Fruit fly (Drosophila melanogaster): ENCODE data around the gene Obp18a.

Obp18a gene

DNA sequence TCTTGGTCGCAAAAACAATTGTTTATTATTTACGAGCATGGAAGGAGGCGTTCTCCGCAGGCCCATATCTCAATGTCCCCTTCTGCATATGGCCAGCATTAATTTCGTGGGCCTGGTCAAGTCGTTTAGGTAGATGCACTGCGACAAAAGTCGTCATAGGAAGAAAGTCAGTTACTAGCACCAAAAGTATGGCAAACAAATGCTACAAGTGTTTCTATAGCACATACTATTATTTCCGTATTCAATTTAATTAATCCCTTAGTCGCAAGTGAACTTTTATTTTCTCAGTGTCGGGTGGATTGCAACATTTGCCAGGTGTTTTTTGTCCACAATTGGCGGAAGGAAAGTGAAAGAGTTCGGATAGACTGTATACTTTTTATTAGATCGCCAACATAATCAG is 37.3 kb upstream of the Obp18a start (continued):
- TF ChIP-seq Meics (GFP tag; optimal IDR thresholded peaks at IDR 0.05) (no peak), jumu (GFP tag; optimal IDR thresholded peaks at IDR 0.05) (no peak), CG10462 (GFP tag; optimal IDR thresholded peaks at IDR 0.05) (no peak), gro (GFP tag; optimal IDR thresholded peaks at IDR 0.05) (no peak), nom (GFP tag; optimal IDR thresholded peaks at IDR 0.05) (no peak), grau (tag; optimal IDR thresholded peaks at IDR 0.05) (peak; percentile 15), sc (optimal IDR thresholded peaks at IDR 0.05) (no peak), sc (GFP tag; optimal IDR thresholded peaks at IDR 0.05) (no peak), CG34224 (GFP tag; IDR thresholded peaks at IDR 0.05; ENCODE audit: partially characterized antibody) (no peak), lab (GFP tag; optimal IDR thresholded peaks at IDR 0.05) (peak; percentile 11), Bteb2 (GFP tag; optimal IDR thresholded peaks at IDR 0.05) (no peak), CG8765 (GFP tag; IDR thresholded peaks at IDR 0.05) (no peak), CG10274 (GFP tag; optimal IDR thresholded peaks at IDR 0.05) (no peak), D (optimal IDR thresholded peaks at IDR 0.05) (no peak), D (GFP tag; optimal IDR thresholded peaks at IDR 0.05) (no peak), Bdp1 (GFP tag; optimal IDR thresholded peaks at IDR 0.05) (no peak), MTF-1 (GFP tag; optimal IDR thresholded peaks at IDR 0.05; ENCODE audit: borderline replicate concordance) (no peak), CG2199 (GFP tag; IDR thresholded peaks at IDR 0.05) (no peak), CG10366 (GFP tag; IDR thresholded peaks at IDR 0.05) (no peak), Hr51 (GFP tag; optimal IDR thresholded peaks at IDR 0.05) (peak in 1 of 2 experiments; percentile 46), bab2 (GFP tag; optimal IDR thresholded peaks at IDR 0.05) (no peak), Drgx (GFP tag; IDR thresholded peaks at IDR 0.05) (peak; percentile 61), YL-1 (GFP tag; optimal IDR thresholded peaks at IDR 0.05) (no peak), lov (optimal IDR thresholded peaks at IDR 0.05) (no peak), lov (GFP tag; IDR thresholded peaks at IDR 0.05) (no peak), prd (optimal IDR thresholded peaks at IDR 0.05) (no peak), prd (GFP tag; IDR thresholded peaks at IDR 0.05) (peak; percentile 52; the same call in 1 of the 3 replicates), CG15479 (GFP tag; optimal IDR thresholded peaks at IDR 0.05) (no peak), Poxn (GFP tag; IDR thresholded peaks at IDR 0.05) (no peak), Abd-B (GFP tag; optimal IDR thresholded peaks at IDR 0.05) (peak; percentile 1), bigmax (GFP tag; optimal IDR thresholded peaks at IDR 0.05) (no peak), Trl (optimal IDR thresholded peaks at IDR 0.05) (no peak), Trl (GFP tag; optimal IDR thresholded peaks at IDR 0.05) (no peak), peb (GFP tag; IDR thresholded peaks at IDR 0.05) (no peak), Ets65A (GFP tag) (peak; percentile 30), CG14965 (GFP tag; optimal IDR thresholded peaks at IDR 0.05; ENCODE audit: borderline replicate concordance) (no peak), Lim3 (GFP tag; IDR thresholded peaks at IDR 0.05) (no peak), CkIIα-i1 (GFP tag; IDR thresholded peaks at IDR 0.05) (no peak), mld (GFP tag; IDR thresholded peaks at IDR 0.05; ENCODE audit: partially characterized antibody) (no peak), chif (GFP tag; optimal IDR thresholded peaks at IDR 0.05) (peak; percentile 17 to 57), pan (optimal IDR thresholded peaks at IDR 0.05) (no peak), pan (GFP tag; optimal IDR thresholded peaks at IDR 0.05 in 1 of 2, IDR thresholded peaks at IDR 0.05 in 1 of 2) (no peak), CG12942 (GFP tag; optimal IDR thresholded peaks at IDR 0.05) (no peak), CG18599 (GFP tag; optimal IDR thresholded peaks at IDR 0.05) (no peak), odd (GFP tag; optimal IDR thresholded peaks at IDR 0.05) (no peak), CG2712 (tag; optimal IDR thresholded peaks at IDR 0.05) (peak; percentile 0), Fer2 (tag; optimal IDR thresholded peaks at IDR 0.05) (no peak), sr (GFP tag; IDR thresholded peaks at IDR 0.05) (no peak), Six4 (GFP tag; optimal IDR thresholded peaks at IDR 0.05) (no peak), CG1529 (GFP tag; optimal IDR thresholded peaks at IDR 0.05) (no peak), GATAe (GFP tag; conservative IDR thresholded peaks at IDR 0.05) (no peak), bbx (GFP tag; IDR thresholded peaks at IDR 0.05; ENCODE audit: partially characterized antibody) (no peak), amos (GFP tag; IDR thresholded peaks at IDR 0.05; ENCODE audit: partially characterized antibody) (no peak)
